Fruit fly (Drosophila melanogaster) whole organism, embryonic: ENCODE measurements around the gene UbcE2M.

Experiments used
- Abd-B ChIP-seq: fragments of 200-800 bp; sonication (Bioruptor generic); optimal IDR thresholded peaks from 2 replicates; lab custom pipeline; 2018; ENCODE audit warnings: missing biosample characterization, mild to moderate bottlenecking, missing genetic modification characterization, moderate library complexity
- Blimp-1 ChIP-seq: fragments of 200-800 bp; sonication (Bioruptor generic); optimal IDR thresholded peaks from 3 replicates; lab custom pipeline; 2018; ENCODE audit warnings: missing biosample characterization, missing genetic modification characterization, mild to moderate bottlenecking, moderate library complexity, missing genetic modification reagents
- CG10979 ChIP-seq: fragments of 200-800 bp; sonication (Bioruptor generic); optimal IDR thresholded peaks from 2 replicates; lab custom pipeline; 2018; ENCODE audit warnings: missing biosample characterization, mild to moderate bottlenecking, missing genetic modification characterization, moderate library complexity
- CG12391 ChIP-seq: fragments of 200-800 bp; sonication (Bioruptor generic); optimal IDR thresholded peaks from 3 replicates; lab custom pipeline; 2018; ENCODE audit warnings: missing biosample characterization, mild to moderate bottlenecking, missing genetic modification characterization, moderate library complexity
- CG12942 ChIP-seq: fragments of 200-800 bp; sonication (Bioruptor generic); optimal IDR thresholded peaks from 3 replicates; lab custom pipeline; 2016; ENCODE audit warnings: missing biosample characterization, missing genetic modification characterization
- CG14441 ChIP-seq: fragments of 200-800 bp; sonication (Bioruptor generic); IDR thresholded peaks from 2 replicates; pipeline ENCODE4 v1.3.6; 2022; ENCODE audit warnings: missing biosample characterization, missing genetic modification characterization
- CG15073 ChIP-seq: fragments of 200-800 bp; sonication (Bioruptor generic); optimal IDR thresholded peaks from 2 replicates; lab custom pipeline; 2016; ENCODE audit warnings: missing biosample characterization, missing genetic modification characterization
- CG15269 ChIP-seq: fragments of 200-800 bp; sonication (Bioruptor generic); optimal IDR thresholded peaks from 2 replicates; lab custom pipeline; 2018; ENCODE audit warnings: missing biosample characterization, mild to moderate bottlenecking, missing genetic modification characterization, moderate library complexity
- CG15696 ChIP-seq: fragments of 200-800 bp; sonication (Bioruptor generic); optimal IDR thresholded peaks from 2 replicates; lab custom pipeline; 2019; ENCODE audit warnings: missing biosample characterization, mild to moderate bottlenecking, missing genetic modification characterization, moderate library complexity
- CG17568 ChIP-seq: fragments of 200-800 bp; sonication (Bioruptor generic); optimal IDR thresholded peaks from 2 replicates; lab custom pipeline; 2018; ENCODE audit warnings: missing biosample characterization, mild to moderate bottlenecking, missing genetic modification characterization, moderate library complexity
- CG2120 ChIP-seq: fragments of 200-800 bp; sonication (Bioruptor generic); optimal IDR thresholded peaks from 3 replicates; lab custom pipeline; 2016; ENCODE audit warnings: missing biosample characterization, missing genetic modification characterization
- CG2199 ChIP-seq: fragments of 200-800 bp; sonication (Bioruptor generic); IDR thresholded peaks from 3 replicates; pipeline ENCODE4 v1.3.6; 2022; ENCODE audit warnings: missing biosample characterization, missing genetic modification characterization
- CG2678 ChIP-seq: fragments of 200-800 bp; sonication (Bioruptor generic); optimal IDR thresholded peaks from 3 replicates; lab custom pipeline; 2019; ENCODE audit warnings: missing biosample characterization, mild to moderate bottlenecking, missing genetic modification characterization, moderate library complexity
- CG30403 ChIP-seq: fragments of 200-800 bp; sonication (Bioruptor generic); optimal IDR thresholded peaks from 3 replicates; lab custom pipeline; 2016; ENCODE audit warnings: missing biosample characterization, missing genetic modification characterization
- CG30431 ChIP-seq: fragments of 200-800 bp; sonication (Bioruptor generic); optimal IDR thresholded peaks from 2 replicates; lab custom pipeline; 2017; ENCODE audit warnings: missing biosample characterization, missing genetic modification characterization
- CG33213 ChIP-seq: fragments of 200-800 bp; sonication (Bioruptor generic); optimal IDR thresholded peaks from 3 replicates; lab custom pipeline; 2016; ENCODE audit warnings: missing biosample characterization, missing genetic modification characterization
- CG4707 ChIP-seq: fragments of 200-800 bp; sonication (Bioruptor generic); optimal IDR thresholded peaks from 2 replicates; lab custom pipeline; 2018; ENCODE audit warnings: missing biosample characterization, mild to moderate bottlenecking, missing genetic modification characterization, moderate library complexity
- CG7786 ChIP-seq: fragments of 200-800 bp; sonication (Bioruptor generic); optimal IDR thresholded peaks from 2 replicates; lab custom pipeline; 2016; ENCODE audit warnings: missing biosample characterization, missing genetic modification characterization
- CG7928 ChIP-seq: fragments of 200-800 bp; sonication (Bioruptor generic); optimal IDR thresholded peaks from 2 replicates; lab custom pipeline; 2017; ENCODE audit warnings: missing biosample characterization, mild to moderate bottlenecking, missing genetic modification characterization
- CG8765 ChIP-seq: fragments of 200-800 bp; sonication (Bioruptor generic); IDR thresholded peaks from 2 replicates; pipeline ENCODE4 v1.3.6; 2022; ENCODE audit warnings: missing biosample characterization, missing genetic modification characterization
- CG8944 ChIP-seq: fragments of 200-800 bp; sonication (Bioruptor generic); optimal IDR thresholded peaks from 3 replicates; lab custom pipeline; 2016; ENCODE audit warnings: missing biosample characterization, missing genetic modification characterization
- Deaf1 ChIP-seq: fragments of 200-800 bp; optimal IDR thresholded peaks from 3 replicates; lab custom pipeline; 2019; ENCODE audit warnings: missing biosample characterization, mild to moderate bottlenecking, missing genetic modification characterization, moderate library complexity
- Dref ChIP-seq: fragments of 200-800 bp; sonication (Bioruptor generic); IDR thresholded peaks from 2 replicates; pipeline ENCODE4 v1.3.6; 2022; ENCODE audit warnings: missing biosample characterization, missing genetic modification characterization
- Gsc ChIP-seq: fragments of 200-800 bp; sonication (Bioruptor generic); IDR thresholded peaks from 2 replicates; pipeline ENCODE4 v1.3.6; 2022; ENCODE audit warnings: missing biosample characterization, missing genetic modification characterization
- H2.0 ChIP-seq: fragments of 200-800 bp; sonication (Bioruptor generic); IDR thresholded peaks from 2 replicates; pipeline ENCODE4 v1.3.6; 2022; ENCODE audit warnings: missing biosample characterization, missing genetic modification characterization
- HmgD ChIP-seq: fragments of 200-800 bp; sonication (Bioruptor generic); optimal IDR thresholded peaks from 3 replicates; lab custom pipeline; 2016; ENCODE audit warnings: missing biosample characterization, missing genetic modification characterization
- HmgZ ChIP-seq: fragments of 200-800 bp; sonication (Bioruptor generic); optimal IDR thresholded peaks from 2 replicates; lab custom pipeline; 2018; ENCODE audit warnings: missing biosample characterization, mild to moderate bottlenecking, missing genetic modification characterization
- Hr3 ChIP-seq: fragments of 200-800 bp; sonication (Bioruptor generic); optimal IDR thresholded peaks from 3 replicates; lab custom pipeline; 2016; ENCODE audit warnings: missing biosample characterization, missing genetic modification characterization
- Hr39 ChIP-seq: fragments of >200 bp; optimal IDR thresholded peaks from 2 replicates; lab custom pipeline; 2017
- Oaz ChIP-seq: fragments of 200-800 bp; sonication (Bioruptor generic); IDR thresholded peaks from 2 replicates; pipeline ENCODE4 v1.3.6; 2022; ENCODE audit warnings: missing biosample characterization, missing genetic modification characterization
- al ChIP-seq: fragments of 200-800 bp; sonication (Bioruptor generic); IDR thresholded peaks from 2 replicates; pipeline ENCODE4 v1.3.6; 2022; ENCODE audit warnings: missing biosample characterization, missing genetic modification characterization
- cad ChIP-seq: fragments of >200 bp; optimal IDR thresholded peaks from 2 replicates; lab custom pipeline; 2017; ENCODE audit warnings: missing biosample characterization, missing genetic modification characterization
- cg ChIP-seq: fragments of 200-800 bp; sonication (Bioruptor generic); optimal IDR thresholded peaks from 3 replicates; lab custom pipeline; 2019; ENCODE audit warnings: missing biosample characterization, mild to moderate bottlenecking, missing genetic modification characterization, moderate library complexity
- chn ChIP-seq: fragments of 200-800 bp; sonication (Bioruptor generic); optimal IDR thresholded peaks from 2 replicates; lab custom pipeline; 2016; ENCODE audit warnings: missing biosample characterization, missing genetic modification characterization
- dati ChIP-seq: fragments of 200-800 bp; sonication (Bioruptor generic); IDR thresholded peaks from 2 replicates; pipeline ENCODE4 v1.3.6; 2022; ENCODE audit warnings: missing biosample characterization, missing genetic modification characterization
- ewg ChIP-seq: fragments of 200-800 bp; sonication (Bioruptor generic); optimal IDR thresholded peaks from 3 replicates; lab custom pipeline; 2017; ENCODE audit warnings: mild to moderate bottlenecking, missing biosample characterization, missing genetic modification reagents, missing genetic modification characterization
- lilli ChIP-seq: fragments of 200-800 bp; sonication (Bioruptor generic); optimal IDR thresholded peaks from 3 replicates; lab custom pipeline; 2016; ENCODE audit warnings: missing biosample characterization, missing genetic modification characterization
- lola ChIP-seq, 3 experiments: fragments of >200 bp in 2 of 3; fragments of 200-800 bp in 1 of 3; sonication (Bioruptor generic) in 1 of 3; optimal IDR thresholded peaks; 2 replicates each; lab custom pipeline; 2017 to 2019; ENCODE audit warnings: missing biosample characterization in 3 of 3, missing genetic modification characterization in 3 of 3, mild to moderate bottlenecking in 1 of 3, moderate library complexity in 1 of 3
- nerfin-1 ChIP-seq: fragments of 200-800 bp; sonication (Bioruptor generic); optimal IDR thresholded peaks from 3 replicates; lab custom pipeline; 2019; ENCODE audit warnings: missing biosample characterization, mild to moderate bottlenecking, missing genetic modification characterization, moderate library complexity
- peb ChIP-seq: fragments of 200-800 bp; sonication (Bioruptor generic); IDR thresholded peaks from 2 replicates; pipeline ENCODE4 v1.3.6; 2022; ENCODE audit warnings: missing biosample characterization, missing genetic modification characterization
- sens ChIP-seq: fragments of 200-800 bp; sonication (Bioruptor generic); peaks from one replicate; lab custom pipeline; 2016; ENCODE audit warnings: missing biosample characterization, missing genetic modification characterization
- sim ChIP-seq: fragments of 200-800 bp; sonication (Bioruptor generic); IDR thresholded peaks from 2 replicates; pipeline ENCODE4 v1.3.6; 2022; ENCODE audit warnings: missing biosample characterization, missing genetic modification characterization
- sima ChIP-seq: fragments of 200-800 bp; sonication (Bioruptor generic); optimal IDR thresholded peaks from 2 replicates; lab custom pipeline; 2016; ENCODE audit warnings: missing biosample characterization, missing genetic modification characterization
- sqz ChIP-seq: fragments of 200-800 bp; sonication (Bioruptor generic); optimal IDR thresholded peaks from 3 replicates; lab custom pipeline; 2018; ENCODE audit warnings: missing biosample characterization, mild to moderate bottlenecking, missing genetic modification characterization
- sr ChIP-seq: fragments of 200-800 bp; sonication (Bioruptor generic); IDR thresholded peaks from 3 replicates; pipeline ENCODE4 v1.3.6; 2022; ENCODE audit warnings: missing biosample characterization, missing genetic modification characterization
- toy ChIP-seq: fragments of 200-800 bp; sonication (Bioruptor generic); IDR thresholded peaks from 2 replicates; pipeline ENCODE4 v1.3.6; 2022; ENCODE audit warnings: missing biosample characterization, missing genetic modification characterization
- unc-4 ChIP-seq: fragments of 200-800 bp; sonication (Bioruptor generic); IDR thresholded peaks from 2 replicates; pipeline ENCODE4 v1.3.6; 2022; ENCODE audit warnings: missing biosample characterization, missing genetic modification characterization; ENCODE audit not compliant: partially characterized antibody
- wdn ChIP-seq: fragments of 200-800 bp; sonication (Bioruptor generic); IDR thresholded peaks from 2 replicates; pipeline ENCODE4 v1.3.6; 2022; ENCODE audit warnings: missing biosample characterization, missing genetic modification characterization
- zf30C ChIP-seq: fragments of 200-800 bp; sonication (Bioruptor generic); optimal IDR thresholded peaks from 3 replicates; lab custom pipeline; 2018; ENCODE audit warnings: missing biosample characterization, mild to moderate bottlenecking, missing genetic modification characterization
- zfh1 ChIP-seq: fragments of 200-800 bp; sonication (Bioruptor generic); IDR thresholded peaks from 3 replicates; pipeline ENCODE4 v1.3.6; 2022; ENCODE audit warnings: missing biosample characterization, missing genetic modification characterization

Gene UbcE2M

dm6 chr3L:8185263-8186227 is 12.2 kb downstream of the UbcE2M start (continued):
- TF ChIP-seq cg (GFP tag; lab: Kevin White, UChicago) (no peak), CG30431 (GFP tag; lab: Kevin White, UChicago) (no peak), CG7928 (GFP tag; lab: Kevin White, UChicago) (no peak), HmgZ (tag; lab: Kevin White, UChicago) (no peak), zfh1 (GFP tag; lab: Robert Waterston, UW) (peak; percentile 4; the same call in 1 of the 3 replicates), CG10979 (tag; lab: Kevin White, UChicago) (peak; percentile 42), CG14441 (GFP tag; lab: Robert Waterston, UW) (peak; percentile 60), sima (GFP tag; lab: Kevin White, UChicago) (no peak), Oaz (0 out of 2 replicates have a peak, but pooled peaks have one; percentile 30), CG8944 (GFP tag; lab: Kevin White, UChicago) (peak; percentile 49), wdn (GFP tag; lab: Robert Waterston, UW) (no peak), Blimp-1 (GFP tag; lab: Kevin White, UChicago) (peak; percentile 26), cad (GFP tag; lab: Kevin White, UChicago) (no peak), HmgD (GFP tag; lab: Kevin White, UChicago) (peak; percentile 49), al (no peak; the same call in 1 of the 2 replicates), CG17568 (GFP tag; lab: Kevin White, UChicago) (no peak), nerfin-1 (tag; lab: Kevin White, UChicago) (peak; percentile 2), toy (GFP tag; lab: Robert Waterston, UW) (no peak), CG8765 (GFP tag; lab: Robert Waterston, UW) (no peak), CG2678 (tag; lab: Kevin White, UChicago) (peak; percentile 67), sr (GFP tag; lab: Robert Waterston, UW) (no peak), sqz (GFP tag; lab: Kevin White, UChicago) (no peak), CG2199 (GFP tag; lab: Robert Waterston, UW) (no peak), CG12942 (GFP tag; lab: Kevin White, UChicago) (peak; percentile 26), CG15269 (tag; lab: Kevin White, UChicago) (peak; percentile 58), sim (no peak), lola (GFP tag; optimal IDR thresholded peaks at IDR 0.05; lab: Kevin White, UChicago) (no peak), CG12391 (tag; lab: Kevin White, UChicago) (peak; percentile 55), Deaf1 (tag; lab: Kevin White, UChicago) (peak; percentile 23), CG15696 (tag; lab: Kevin White, UChicago) (no peak), Gsc (GFP tag; lab: Robert Waterston, UW) (peak; percentile 30; the same call in 1 of the 2 replicates), Abd-B (GFP tag; lab: Kevin White, UChicago) (peak; percentile 30), CG30403 (GFP tag; lab: Kevin White, UChicago) (peak; percentile 58), CG2120 (GFP tag; lab: Kevin White, UChicago) (peak; percentile 74), ewg (GFP tag; lab: Kevin White, UChicago) (peak; percentile 32), CG33213 (GFP tag; lab: Kevin White, UChicago) (no peak), CG7786 (GFP tag; lab: Kevin White, UChicago) (peak; percentile 67), Hr3 (GFP tag; lab: Kevin White, UChicago) (peak; percentile 42), peb (GFP tag; lab: Robert Waterston, UW) (peak; percentile 14; the same call in 1 of the 2 replicates), H2.0 (no peak), sens (GFP tag; lab: Kevin White, UChicago) (peak; percentile 89), unc-4 (GFP tag; lab: Robert Waterston, UW) (no peak), CG15073 (GFP tag; lab: Kevin White, UChicago) (no peak), lilli (peak; percentile 64), dati (GFP tag; lab: Robert Waterston, UW) (no peak), Dref (GFP tag; lab: Robert Waterston, UW) (no peak), zf30C (GFP tag; lab: Kevin White, UChicago) (no peak), chn (GFP tag; lab: Kevin White, UChicago) (peak; percentile 26), Hr39 (no peak), CG4707 (no peak)
